Worm (Caenorhabditis elegans) whole organism, midembryonic: ENCODE measurements around the gene mau-8.

Source experiments
- T22C8.4 ChIP-seq: fragments of 200-800 bp; sonication (Bioruptor generic); IDR thresholded peaks from 2 replicates; pipeline ENCODE4 v1.3.6; 2022; ENCODE audit warnings: missing genetic modification characterization, missing compliant biosample characterization
- cog-1 ChIP-seq: sonication (generic microtip); optimal IDR thresholded peaks from 2 replicates; lab custom pipeline; 2016; ENCODE audit warnings: missing genetic modification characterization, missing compliant biosample characterization
- flt-1 ChIP-seq: fragments of 200-800 bp; sonication (Bioruptor generic); IDR thresholded peaks from 2 replicates; pipeline ENCODE4 v1.3.6; 2022; ENCODE audit warnings: missing genetic modification characterization, missing compliant biosample characterization
- klf-2 ChIP-seq: fragments of 200-800 bp; sonication (Bioruptor generic); conservative IDR thresholded peaks from 2 replicates; pipeline ENCODE4 v1.3.6; 2022; ENCODE audit warnings: missing genetic modification reagents, missing genetic modification characterization, missing compliant biosample characterization
- med-1 ChIP-seq: sonication (generic microtip); optimal IDR thresholded peaks from 2 replicates; lab custom pipeline; 2017; ENCODE audit warnings: missing genetic modification characterization, mild to moderate bottlenecking, missing compliant biosample characterization, antibody characterized with exemption, missing genetic modification reagents; ENCODE audit not compliant: insufficient read depth
- ref-1 ChIP-seq: fragments of 200-800 bp; sonication (Bioruptor generic); conservative IDR thresholded peaks from 2 replicates; pipeline ENCODE4 v1.3.6; 2022; ENCODE audit warnings: missing genetic modification reagents, missing genetic modification characterization, missing compliant biosample characterization
- tab-1 ChIP-seq: fragments of 200-800 bp; sonication (Bioruptor generic); IDR thresholded peaks from 2 replicates; pipeline ENCODE4 v1.3.6; 2022; ENCODE audit warnings: missing genetic modification characterization, missing compliant biosample characterization
- ztf-23 ChIP-seq: fragments of 200-800 bp; sonication (Bioruptor generic); IDR thresholded peaks from 2 replicates; pipeline ENCODE4 v1.3.6; 2022; ENCODE audit warnings: missing genetic modification reagents, missing genetic modification characterization, missing compliant biosample characterization
- ztf-29 ChIP-seq: fragments of 200-800 bp; sonication (Bioruptor generic); IDR thresholded peaks from 2 replicates; pipeline ENCODE4 v1.3.6; 2022; ENCODE audit warnings: missing genetic modification reagents, missing genetic modification characterization, missing compliant biosample characterization

DNA sequence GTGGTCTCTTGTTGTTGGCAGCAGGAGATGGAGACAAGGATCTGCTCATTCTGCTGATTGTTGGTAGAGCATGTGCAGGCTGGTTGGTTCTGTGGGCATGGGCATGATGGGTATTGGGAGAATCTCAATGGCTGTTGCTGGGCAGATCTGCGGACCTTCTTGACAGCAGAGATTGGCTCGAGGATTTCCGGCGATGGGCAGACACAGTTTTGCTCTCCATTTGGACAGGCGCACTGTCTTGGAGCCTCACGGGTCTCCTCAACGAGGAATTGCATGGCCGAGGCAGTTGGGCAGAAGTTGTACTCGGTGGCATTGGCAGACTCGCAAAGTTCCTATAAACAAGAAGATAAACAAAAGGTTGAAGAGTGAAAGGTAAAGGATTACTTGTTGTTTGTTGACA lies 47.3 kb upstream of the mau-8 start:
- TF ChIP-seq ref-1 (GFP tag; lab: Robert Waterston, UW) (no peak), klf-2 (no peak), T22C8.4 (no peak), cog-1 (tag; lab: Kevin White, UChicago) (no peak), ztf-29 (GFP tag; lab: Robert Waterston, UW) (no peak), ztf-23 (no peak), tab-1 (GFP tag; lab: Robert Waterston, UW) (no peak), flt-1 (GFP tag; lab: Robert Waterston, UW) (no peak), med-1 (GFP tag; lab: Kevin White, UChicago) (no peak)
